Fruit fly (Drosophila melanogaster) whole organism, embryonic: ENCODE data around the gene CG33093.

Experiments
- CG10366 ChIP-seq: fragments of 200-800 bp; sonication (Bioruptor generic); IDR thresholded peaks from 2 replicates; pipeline ENCODE4 v1.3.6; 2022; ENCODE audit warnings: missing biosample characterization, missing genetic modification characterization
- CG11398 ChIP-seq: fragments of 200-800 bp; sonication (Bioruptor generic); optimal IDR thresholded peaks from 2 replicates; lab custom pipeline; 2016; ENCODE audit warnings: missing biosample characterization, missing genetic modification characterization
- CG13287 ChIP-seq: fragments of 200-800 bp; sonication (Bioruptor generic); IDR thresholded peaks from 2 replicates; pipeline ENCODE4 v1.3.6; 2022; ENCODE audit warnings: missing biosample characterization, missing genetic modification characterization; ENCODE audit not compliant: partially characterized antibody
- CG13894 ChIP-seq: fragments of 200-800 bp; sonication (Bioruptor generic); optimal IDR thresholded peaks from 3 replicates; lab custom pipeline; 2018; ENCODE audit warnings: missing biosample characterization, mild to moderate bottlenecking, missing genetic modification characterization, moderate library complexity
- CG14965 ChIP-seq: fragments of 200-800 bp; sonication (Bioruptor generic); optimal IDR thresholded peaks from 2 replicates; lab custom pipeline; 2016; ENCODE audit warnings: missing biosample characterization, missing genetic modification characterization, borderline replicate concordance
- CG17328 ChIP-seq: fragments of 200-800 bp; sonication (Bioruptor generic); IDR thresholded peaks from 2 replicates; pipeline ENCODE4 v1.3.6; 2022; ENCODE audit warnings: missing biosample characterization, missing genetic modification characterization
- CG17912 ChIP-seq: fragments of 200-800 bp; sonication (Bioruptor generic); optimal IDR thresholded peaks from 2 replicates; lab custom pipeline; 2018; ENCODE audit warnings: missing biosample characterization, mild to moderate bottlenecking, missing genetic modification characterization
- CG18262 ChIP-seq: fragments of 200-800 bp; optimal IDR thresholded peaks from 3 replicates; lab custom pipeline; 2019; ENCODE audit warnings: missing biosample characterization, mild to moderate bottlenecking, missing genetic modification characterization, moderate library complexity
- CG5953 ChIP-seq: fragments of 200-800 bp; sonication (Bioruptor generic); IDR thresholded peaks from 2 replicates; pipeline ENCODE4 v1.3.6; 2022; ENCODE audit warnings: missing biosample characterization, missing genetic modification characterization
- CG6683 ChIP-seq: fragments of 200-800 bp; sonication (Bioruptor generic); optimal IDR thresholded peaks from 2 replicates; lab custom pipeline; 2017; ENCODE audit warnings: missing biosample characterization, mild to moderate bottlenecking, missing genetic modification characterization, missing genetic modification reagents
- CG7357 ChIP-seq: fragments of 200-800 bp; sonication (Bioruptor generic); IDR thresholded peaks from 3 replicates; pipeline ENCODE4 v1.3.6; 2022; ENCODE audit warnings: missing biosample characterization, missing genetic modification characterization
- CG7839 ChIP-seq: fragments of 200-800 bp; sonication (Bioruptor generic); optimal IDR thresholded peaks from 3 replicates; lab custom pipeline; 2018; ENCODE audit warnings: missing biosample characterization, mild to moderate bottlenecking, missing genetic modification characterization, moderate library complexity
- CG8089 ChIP-seq: fragments of 200-800 bp; sonication (Bioruptor generic); optimal IDR thresholded peaks from 3 replicates; lab custom pipeline; 2016; ENCODE audit warnings: missing biosample characterization, missing genetic modification characterization
- CG8290 ChIP-seq, 3 experiments: fragments of 200-800 bp; sonication (Bioruptor generic); optimal IDR thresholded peaks; 2 replicates each; lab custom pipeline; 2016 to 2019; ENCODE audit warnings: missing biosample characterization in 3 of 3, missing genetic modification characterization in 3 of 3, mild to moderate bottlenecking in 2 of 3, moderate library complexity in 1 of 3
- CG8924 ChIP-seq: fragments of 200-800 bp; optimal IDR thresholded peaks from 3 replicates; lab custom pipeline; 2019; ENCODE audit warnings: missing biosample characterization, mild to moderate bottlenecking, missing genetic modification characterization, moderate library complexity
- Deaf1 ChIP-seq: fragments of 200-800 bp; optimal IDR thresholded peaks from 3 replicates; lab custom pipeline; 2019; ENCODE audit warnings: missing biosample characterization, mild to moderate bottlenecking, missing genetic modification characterization, moderate library complexity
- Dp ChIP-seq: fragments of 200-800 bp; sonication (Bioruptor generic); optimal IDR thresholded peaks from 2 replicates; lab custom pipeline; 2018; ENCODE audit warnings: missing biosample characterization, mild to moderate bottlenecking, missing genetic modification characterization, moderate library complexity
- Dref ChIP-seq: fragments of 200-800 bp; sonication (Bioruptor generic); IDR thresholded peaks from 2 replicates; pipeline ENCODE4 v1.3.6; 2022; ENCODE audit warnings: missing biosample characterization, missing genetic modification characterization
- GATAe ChIP-seq: fragments of 200-800 bp; sonication (Bioruptor generic); conservative IDR thresholded peaks from 2 replicates; pipeline ENCODE4 v1.3.6; 2022; ENCODE audit warnings: missing biosample characterization, missing genetic modification characterization
- Gsc ChIP-seq: fragments of 200-800 bp; sonication (Bioruptor generic); IDR thresholded peaks from 2 replicates; pipeline ENCODE4 v1.3.6; 2022; ENCODE audit warnings: missing biosample characterization, missing genetic modification characterization
- HLHmδ ChIP-seq: fragments of 200-800 bp; sonication (Bioruptor generic); optimal IDR thresholded peaks from 2 replicates; lab custom pipeline; 2018; ENCODE audit warnings: missing biosample characterization, mild to moderate bottlenecking, missing genetic modification characterization, moderate library complexity
- Hmr ChIP-seq: fragments of 200-800 bp; sonication (Bioruptor generic); optimal IDR thresholded peaks from 3 replicates; lab custom pipeline; 2017; ENCODE audit warnings: mild to moderate bottlenecking, missing biosample characterization, missing genetic modification reagents, missing genetic modification characterization
- Hr39 ChIP-seq: fragments of >200 bp; optimal IDR thresholded peaks from 2 replicates; lab custom pipeline; 2017
- Hr51 ChIP-seq, 2 experiments: fragments of 200-800 bp; sonication (Bioruptor generic); optimal IDR thresholded peaks; 2 replicates in 1 of 2; 3 replicates in 1 of 2; lab custom pipeline; 2016 to 2018; ENCODE audit warnings: missing biosample characterization in 2 of 2, missing genetic modification characterization in 2 of 2, mild to moderate bottlenecking in 1 of 2, moderate library complexity in 1 of 2
- Hr78 ChIP-seq, 2 experiments: fragments of 200-800 bp in 1 of 2; fragments of >200 bp in 1 of 2; sonication (Bioruptor generic) in 1 of 2; optimal IDR thresholded peaks; 2 replicates each; lab custom pipeline; 2017 to 2019; ENCODE audit warnings: missing biosample characterization in 2 of 2, missing genetic modification characterization in 2 of 2, mild to moderate bottlenecking in 1 of 2, moderate library complexity in 1 of 2
- Hsf ChIP-seq: fragments of 200-800 bp; sonication (Bioruptor generic); optimal IDR thresholded peaks from 3 replicates; lab custom pipeline; 2016; ENCODE audit warnings: missing biosample characterization, missing genetic modification characterization
- Lim3 ChIP-seq: fragments of 200-800 bp; sonication (Bioruptor generic); IDR thresholded peaks from 2 replicates; pipeline ENCODE4 v1.3.6; 2022; ENCODE audit warnings: missing biosample characterization, missing genetic modification characterization
- MBD-R2 ChIP-seq: fragments of 200-800 bp; sonication (Bioruptor generic); IDR thresholded peaks from 2 replicates; pipeline ENCODE4 v1.3.6; 2022; ENCODE audit warnings: missing biosample characterization, missing genetic modification characterization
- Optix ChIP-seq: fragments of 200-800 bp; sonication (Bioruptor generic); IDR thresholded peaks from 3 replicates; pipeline ENCODE4 v1.3.6; 2022; ENCODE audit warnings: missing biosample characterization, missing genetic modification characterization
- Sox100B ChIP-seq: fragments of 200-800 bp; sonication (Bioruptor generic); optimal IDR thresholded peaks from 3 replicates; lab custom pipeline; 2018; ENCODE audit warnings: missing biosample characterization, mild to moderate bottlenecking, missing genetic modification characterization
- ap ChIP-seq: fragments of 200-800 bp; sonication (Bioruptor generic); IDR thresholded peaks from 2 replicates; pipeline ENCODE4 v1.3.6; 2022; ENCODE audit warnings: missing biosample characterization, missing genetic modification characterization
- caup ChIP-seq: fragments of 200-800 bp; sonication (Bioruptor generic); optimal IDR thresholded peaks from 3 replicates; lab custom pipeline; 2017; ENCODE audit warnings: missing biosample characterization, mild to moderate bottlenecking, missing genetic modification characterization, moderate library complexity; ENCODE audit not compliant: severe bottlenecking
- cg ChIP-seq: fragments of 200-800 bp; sonication (Bioruptor generic); optimal IDR thresholded peaks from 3 replicates; lab custom pipeline; 2019; ENCODE audit warnings: missing biosample characterization, mild to moderate bottlenecking, missing genetic modification characterization, moderate library complexity
- chinmo ChIP-seq: fragments of 200-800 bp; sonication (Bioruptor generic); IDR thresholded peaks from 4 replicates; pipeline ENCODE4 v1.3.6; 2022; ENCODE audit warnings: missing biosample characterization, missing genetic modification characterization; ENCODE audit not compliant: partially characterized antibody
- chn ChIP-seq: fragments of 200-800 bp; sonication (Bioruptor generic); optimal IDR thresholded peaks from 2 replicates; lab custom pipeline; 2016; ENCODE audit warnings: missing biosample characterization, missing genetic modification characterization
- dmrt11E ChIP-seq: fragments of 200-800 bp; sonication (Bioruptor generic); optimal IDR thresholded peaks from 3 replicates; lab custom pipeline; 2018; ENCODE audit warnings: missing biosample characterization, mild to moderate bottlenecking, missing genetic modification characterization, moderate library complexity
- dmrt99B ChIP-seq: fragments of 200-800 bp; sonication (Bioruptor generic); optimal IDR thresholded peaks from 2 replicates; lab custom pipeline; 2018; ENCODE audit warnings: missing biosample characterization, mild to moderate bottlenecking, missing genetic modification characterization, moderate library complexity
- esg ChIP-seq: fragments of 200-800 bp; sonication (Bioruptor generic); conservative IDR thresholded peaks from 2 replicates; pipeline ENCODE4 v1.3.6; 2022; ENCODE audit warnings: missing biosample characterization, missing genetic modification characterization
- eve ChIP-seq, 2 experiments: fragments of >200 bp; optimal IDR thresholded peaks; 2 replicates each; lab custom pipeline; 2017; ENCODE audit warnings: missing biosample characterization in 2 of 2, missing genetic modification characterization in 2 of 2
- gcm2 ChIP-seq: fragments of 200-800 bp; sonication (Bioruptor generic); optimal IDR thresholded peaks from 2 replicates; lab custom pipeline; 2016; ENCODE audit warnings: missing biosample characterization, missing genetic modification characterization
- grau ChIP-seq: fragments of 200-800 bp; optimal IDR thresholded peaks from 3 replicates; lab custom pipeline; 2019; ENCODE audit warnings: missing biosample characterization, mild to moderate bottlenecking, missing genetic modification characterization, moderate library complexity
- kay ChIP-seq: fragments of 200-800 bp; sonication (Bioruptor generic); optimal IDR thresholded peaks from 2 replicates; lab custom pipeline; 2016; ENCODE audit warnings: missing biosample characterization, missing genetic modification characterization
- scrt ChIP-seq: fragments of 200-800 bp; sonication (Bioruptor generic); optimal IDR thresholded peaks from 2 replicates; lab custom pipeline; 2018; ENCODE audit warnings: missing biosample characterization, mild to moderate bottlenecking, missing genetic modification characterization, moderate library complexity
- sd ChIP-seq: fragments of 200-800 bp; sonication (Bioruptor generic); optimal IDR thresholded peaks from 3 replicates; lab custom pipeline; 2018; ENCODE audit warnings: missing biosample characterization, mild to moderate bottlenecking, missing genetic modification characterization, moderate library complexity
- sim ChIP-seq: fragments of 200-800 bp; sonication (Bioruptor generic); IDR thresholded peaks from 2 replicates; pipeline ENCODE4 v1.3.6; 2022; ENCODE audit warnings: missing biosample characterization, missing genetic modification characterization
- sna ChIP-seq: fragments of 200-800 bp; sonication (Bioruptor generic); IDR thresholded peaks from 2 replicates; pipeline ENCODE4 v1.3.6; 2022; ENCODE audit warnings: missing biosample characterization, missing genetic modification characterization; ENCODE audit not compliant: partially characterized antibody
- tll ChIP-seq, 2 experiments: fragments of 200-800 bp in 1 of 2; fragments of >200 bp in 1 of 2; sonication (Bioruptor generic) in 1 of 2; optimal IDR thresholded peaks; 2 replicates each; lab custom pipeline; 2017 to 2019; ENCODE audit warnings: missing biosample characterization in 2 of 2, missing genetic modification characterization in 2 of 2, mild to moderate bottlenecking in 1 of 2, moderate library complexity in 1 of 2
- zf30C ChIP-seq: fragments of 200-800 bp; sonication (Bioruptor generic); optimal IDR thresholded peaks from 3 replicates; lab custom pipeline; 2018; ENCODE audit warnings: missing biosample characterization, mild to moderate bottlenecking, missing genetic modification characterization

The CG33093 gene

dm6 chr3R:22528264-22529158 lies 3.2 kb downstream of the CG33093 start, which contains the start of gene CG5346 (continued):
- TF ChIP-seq sd (peak; percentile 50), dmrt11E (no peak), Dref (GFP tag; lab: Robert Waterston, UW) (peak; percentile 91), caup (GFP tag; lab: Kevin White, UChicago) (no peak), MBD-R2 (GFP tag; lab: Robert Waterston, UW) (peak; percentile 27), CG10366 (GFP tag; lab: Robert Waterston, UW) (no peak), Sox100B (no peak), sim (GFP tag; lab: Robert Waterston, UW) (no peak), scrt (GFP tag; lab: Kevin White, UChicago) (no peak), Hr78 (GFP tag; optimal IDR thresholded peaks at IDR 0.05; lab: Kevin White, UChicago) (no peak), CG17328 (GFP tag; lab: Robert Waterston, UW) (no peak), Hmr (GFP tag; lab: Kevin White, UChicago) (no peak), chinmo (GFP tag; lab: Robert Waterston, UW) (peak; percentile 80; the same call in 1 of the 4 replicates), Hsf (no peak), sna (peak; percentile 47; the same call in 1 of the 2 replicates), ap (GFP tag; lab: Robert Waterston, UW) (no peak), dmrt99B (tag; lab: Kevin White, UChicago) (no peak), zf30C (no peak), gcm2 (GFP tag; lab: Kevin White, UChicago) (no peak), CG13894 (tag; lab: Kevin White, UChicago) (no peak), Lim3 (no peak), chn (GFP tag; lab: Kevin White, UChicago) (no peak), Hr39 (lab: Kevin White, UChicago) (no peak), Hr51 (GFP tag; optimal IDR thresholded peaks at IDR 0.05; lab: Kevin White, UChicago) (no peak), CG14965 (no peak), Gsc (GFP tag; lab: Robert Waterston, UW) (no peak), kay (GFP tag; lab: Kevin White, UChicago) (no peak), HLHmδ (GFP tag; lab: Kevin White, UChicago) (no peak), CG11398 (GFP tag; lab: Kevin White, UChicago) (no peak), Dp (GFP tag; lab: Kevin White, UChicago) (peak; percentile 61), Optix (GFP tag; lab: Robert Waterston, UW) (no peak), CG8089 (no peak), CG18262 (no peak), GATAe (GFP tag; lab: Robert Waterston, UW) (no peak), CG7357 (GFP tag; lab: Robert Waterston, UW) (no peak), eve (GFP tag; optimal IDR thresholded peaks at IDR 0.05; lab: Kevin White, UChicago) (no peak), CG5953 (GFP tag; lab: Robert Waterston, UW) (no peak), tll (GFP tag; optimal IDR thresholded peaks at IDR 0.05; lab: Kevin White, UChicago) (no peak), CG17912 (GFP tag; lab: Kevin White, UChicago) (no peak), Deaf1 (tag; lab: Kevin White, UChicago) (peak; percentile 55), CG7839 (tag; lab: Kevin White, UChicago) (no peak), esg (GFP tag; lab: Robert Waterston, UW) (no peak), CG13287 (GFP tag; lab: Robert Waterston, UW) (peak; percentile 87), CG8924 (no peak), CG6683 (GFP tag; lab: Kevin White, UChicago) (no peak), CG8290 (GFP tag; optimal IDR thresholded peaks at IDR 0.05; lab: Kevin White, UChicago) (no peak), CG8290 (tag; optimal IDR thresholded peaks at IDR 0.05; lab: Kevin White, UChicago) (peak in 1 of 2 experiments; percentile 37), cg (no peak), grau (peak; percentile 22)
